Worm (Caenorhabditis elegans) whole organism, L2 larva: ENCODE results near the gene srx-134.

Source experiments
- C34F6.9 ChIP-seq: fragments of 150-350 bp; optimal IDR thresholded peaks from 2 replicates; lab custom pipeline; 2014; ENCODE audit warnings: missing biosample characterization, missing genetic modification characterization
- F13H6.1 ChIP-seq: sonication (generic microtip); optimal IDR thresholded peaks from 2 replicates; lab custom pipeline; 2016; ENCODE audit warnings: missing genetic modification characterization, missing compliant biosample characterization
- R02D3.7 ChIP-seq: fragments of 150-350 bp; optimal IDR thresholded peaks from 2 replicates; lab custom pipeline; 2014; ENCODE audit warnings: missing biosample characterization, missing genetic modification characterization
- Y55F3AM.14 ChIP-seq: fragments of 200-800 bp; sonication (Bioruptor generic); optimal IDR thresholded peaks from 2 replicates; lab custom pipeline; 2018; ENCODE audit warnings: mild to moderate bottlenecking, missing genetic modification characterization, missing compliant biosample characterization
- ZK546.5 ChIP-seq: sonication (generic microtip); optimal IDR thresholded peaks from 2 replicates; lab custom pipeline; 2017; ENCODE audit warnings: missing biosample characterization, missing genetic modification characterization
- alr-1 ChIP-seq: fragments of 150-350 bp; optimal IDR thresholded peaks from 2 replicates; lab custom pipeline; 2014; ENCODE audit warnings: missing biosample characterization, missing genetic modification characterization
- ama-1 ChIP-seq: fragments of 150-350 bp; optimal IDR thresholded peaks from 2 replicates; lab custom pipeline; 2018; ENCODE audit warnings: inconsistent platforms
- blmp-1 ChIP-seq: sonication (generic microtip); optimal IDR thresholded peaks from 2 replicates; lab custom pipeline; 2017; ENCODE audit warnings: missing genetic modification characterization, mild to moderate bottlenecking, missing compliant biosample characterization, antibody characterized with exemption, moderate library complexity; ENCODE audit not compliant: insufficient read depth
- ceh-16 ChIP-seq: fragments of 150-350 bp; optimal IDR thresholded peaks from 2 replicates; lab custom pipeline; 2014; ENCODE audit warnings: missing biosample characterization, missing genetic modification characterization
- crh-2 ChIP-seq: sonication (generic microtip); optimal IDR thresholded peaks from 2 replicates; lab custom pipeline; 2017; ENCODE audit warnings: missing biosample characterization, missing genetic modification characterization
- egl-27 ChIP-seq: sonication (generic microtip); optimal IDR thresholded peaks from 3 replicates; lab custom pipeline; 2017; ENCODE audit warnings: missing biosample characterization, missing genetic modification reagents, missing genetic modification characterization
- elt-1 ChIP-seq: fragments of 150-350 bp; optimal IDR thresholded peaks from 2 replicates; lab custom pipeline; 2014; ENCODE audit warnings: missing biosample characterization, missing genetic modification characterization
- elt-3 ChIP-seq: sonication (generic microtip); optimal IDR thresholded peaks from 2 replicates; lab custom pipeline; 2017; ENCODE audit warnings: missing biosample characterization, missing genetic modification characterization
- fos-1 ChIP-seq: fragments of 150-350 bp; optimal IDR thresholded peaks from 2 replicates; lab custom pipeline; 2014; ENCODE audit warnings: missing biosample characterization, missing genetic modification characterization
- gmeb-1 ChIP-seq: fragments of 150-350 bp; optimal IDR thresholded peaks from 2 replicates; lab custom pipeline; 2014; ENCODE audit warnings: missing biosample characterization, missing genetic modification characterization
- lin-11 ChIP-seq: fragments of 150-350 bp; sonication (generic microtip); optimal IDR thresholded peaks from 2 replicates; lab custom pipeline; 2014; ENCODE audit warnings: missing biosample characterization, missing genetic modification characterization, inconsistent platforms, mixed read lengths
- lin-13 ChIP-seq: fragments of 150-350 bp; optimal IDR thresholded peaks from 2 replicates; lab custom pipeline; 2014; ENCODE audit warnings: missing biosample characterization, missing genetic modification reagents, missing genetic modification characterization
- lin-39 ChIP-seq: fragments of 150-350 bp; optimal IDR thresholded peaks from 2 replicates; lab custom pipeline; 2014; ENCODE audit warnings: missing biosample characterization, missing genetic modification reagents, missing genetic modification characterization
- lsy-2 ChIP-seq, 2 experiments: fragments of 150-350 bp in 1 of 2; sonication (generic microtip) in 1 of 2; optimal IDR thresholded peaks; 2 replicates each; lab custom pipeline; 2014 to 2017; ENCODE audit warnings: missing biosample characterization in 2 of 2, missing genetic modification characterization in 2 of 2
- mab-5 ChIP-seq: fragments of 150-350 bp; optimal IDR thresholded peaks from 2 replicates; lab custom pipeline; 2014; ENCODE audit warnings: missing biosample characterization, missing genetic modification characterization
- mbf-1 ChIP-seq: sonication (generic microtip); optimal IDR thresholded peaks from 2 replicates; lab custom pipeline; 2017; ENCODE audit warnings: missing biosample characterization, missing genetic modification characterization
- mdl-1 ChIP-seq, 2 experiments: fragments of 150-350 bp in 1 of 2; sonication (generic microtip) in 1 of 2; optimal IDR thresholded peaks; 2 replicates each; lab custom pipeline; 2017; ENCODE audit warnings: missing biosample characterization in 2 of 2, missing genetic modification characterization in 2 of 2
- nhr-10 ChIP-seq: sonication (generic microtip); optimal IDR thresholded peaks from 2 replicates; lab custom pipeline; 2017; ENCODE audit warnings: missing biosample characterization, missing genetic modification characterization
- nhr-11 ChIP-seq: fragments of 150-350 bp; optimal IDR thresholded peaks from 2 replicates; lab custom pipeline; 2014; ENCODE audit warnings: missing biosample characterization, missing genetic modification characterization
- nhr-12 ChIP-seq: fragments of 150-350 bp; optimal IDR thresholded peaks from 2 replicates; lab custom pipeline; 2014; ENCODE audit warnings: missing biosample characterization, missing genetic modification characterization
- nhr-129 ChIP-seq: fragments of 150-350 bp; optimal IDR thresholded peaks from 2 replicates; lab custom pipeline; 2014; ENCODE audit warnings: missing biosample characterization, missing genetic modification characterization
- nhr-21 ChIP-seq: fragments of 150-350 bp; optimal IDR thresholded peaks from 2 replicates; lab custom pipeline; 2014; ENCODE audit warnings: missing biosample characterization, missing genetic modification characterization
- nhr-23 ChIP-seq: fragments of 150-350 bp; optimal IDR thresholded peaks from 2 replicates; lab custom pipeline; 2014; ENCODE audit warnings: missing biosample characterization, missing genetic modification reagents, missing genetic modification characterization
- nhr-237 ChIP-seq: fragments of 150-350 bp; optimal IDR thresholded peaks from 2 replicates; lab custom pipeline; 2014; ENCODE audit warnings: missing biosample characterization, missing genetic modification characterization
- nhr-25 ChIP-seq: fragments of 150-350 bp; sonication (generic microtip); optimal IDR thresholded peaks from 3 replicates; lab custom pipeline; 2014; ENCODE audit warnings: missing biosample characterization, missing genetic modification characterization
- nhr-6 ChIP-seq: fragments of 150-350 bp; optimal IDR thresholded peaks from 2 replicates; lab custom pipeline; 2014; ENCODE audit warnings: missing biosample characterization, missing genetic modification characterization
- nhr-77 ChIP-seq: fragments of 150-350 bp; optimal IDR thresholded peaks from 2 replicates; lab custom pipeline; 2014; ENCODE audit warnings: missing biosample characterization, missing genetic modification characterization
- peb-1 ChIP-seq: fragments of 150-350 bp; optimal IDR thresholded peaks from 2 replicates; lab custom pipeline; 2014; ENCODE audit warnings: missing biosample characterization, missing genetic modification characterization
- sem-4 ChIP-seq: fragments of 150-350 bp; optimal IDR thresholded peaks from 2 replicates; lab custom pipeline; 2014; ENCODE audit warnings: missing biosample characterization, missing genetic modification reagents, missing genetic modification characterization
- skn-1 ChIP-seq: sonication (generic microtip); optimal IDR thresholded peaks from 2 replicates; lab custom pipeline; 2017; ENCODE audit warnings: missing biosample characterization, missing genetic modification characterization
- sma-3 ChIP-seq: sonication (generic microtip); optimal IDR thresholded peaks from 2 replicates; lab custom pipeline; 2016; ENCODE audit warnings: missing genetic modification reagents, missing genetic modification characterization, missing compliant biosample characterization
- sma-9 ChIP-seq, 2 experiments: fragments of 150-350 bp in 1 of 2; sonication (generic microtip) in 1 of 2; optimal IDR thresholded peaks; 2 replicates each; lab custom pipeline; 2014 to 2016; ENCODE audit warnings: missing genetic modification characterization in 2 of 2, mild to moderate bottlenecking in 1 of 2, missing biosample characterization in 1 of 2, missing compliant biosample characterization in 1 of 2, missing genetic modification reagents in 1 of 2, moderate library complexity in 1 of 2
- snpc-4 ChIP-seq: fragments of 150-350 bp; optimal IDR thresholded peaks from 2 replicates; lab custom pipeline; 2014; ENCODE audit warnings: missing biosample characterization, missing genetic modification characterization
- unc-39 ChIP-seq: fragments of 150-350 bp; optimal IDR thresholded peaks from 2 replicates; lab custom pipeline; 2014; ENCODE audit warnings: missing biosample characterization, missing genetic modification characterization
- unc-55 ChIP-seq: fragments of 150-350 bp; sonication (generic microtip); optimal IDR thresholded peaks from 3 replicates; lab custom pipeline; 2014; ENCODE audit warnings: missing biosample characterization, missing genetic modification reagents, missing genetic modification characterization
- zag-1 ChIP-seq: fragments of 150-350 bp; optimal IDR thresholded peaks from 2 replicates; lab custom pipeline; 2014; ENCODE audit warnings: missing biosample characterization, missing genetic modification characterization
- ztf-1 ChIP-seq: fragments of 200-800 bp; sonication (Bioruptor generic); conservative IDR thresholded peaks from 2 replicates; pipeline ENCODE4 v1.3.6; 2022; ENCODE audit warnings: missing genetic modification characterization, missing compliant biosample characterization
- ztf-11 ChIP-seq: sonication (generic microtip); optimal IDR thresholded peaks from 2 replicates; lab custom pipeline; 2017; ENCODE audit warnings: missing biosample characterization, missing genetic modification characterization
- ztf-4 ChIP-seq: fragments of 150-350 bp; optimal IDR thresholded peaks from 2 replicates; lab custom pipeline; 2014; ENCODE audit warnings: missing biosample characterization, missing genetic modification characterization

srx-134 gene

DNA sequence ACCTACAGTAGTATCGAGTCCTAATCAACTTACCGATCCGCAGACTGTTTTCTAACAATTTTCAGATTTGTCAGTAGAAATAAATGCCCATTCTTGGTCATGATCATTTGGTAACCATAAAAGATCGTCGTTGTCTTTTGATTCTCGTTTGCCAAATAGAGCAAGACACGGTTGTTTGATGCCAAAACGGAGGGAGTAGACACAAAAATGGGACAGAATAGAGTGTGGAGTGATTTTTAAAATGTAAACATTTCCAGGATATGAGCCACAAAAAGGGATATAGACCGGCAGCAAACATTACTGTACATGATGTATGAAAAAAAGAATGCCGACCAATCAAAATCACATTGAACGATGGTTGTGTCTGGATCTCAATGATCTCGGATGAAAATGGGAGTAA is 39.4 kb downstream of the srx-134 start, which contains the start of gene F55B12.2:
F55B12.2 (minus strand) TSS at position 101 of the 400 bp plus-strand sequence.
- no peak for TF ChIP-seq zag-1 (tag; lab: Kevin White, UChicago)
- TF ChIP-seq ZK546.5 (tag; lab: Kevin White, UChicago): no peak
- TF ChIP-seq skn-1: no peak
- no peak for TF ChIP-seq lin-13 (GFP tag; lab: Kevin White, UChicago)
- TF ChIP-seq nhr-25 (tag; lab: Kevin White, UChicago): no peak
- TF ChIP-seq unc-55 (GFP tag; lab: Kevin White, UChicago): no peak
- no peak for TF ChIP-seq F13H6.1
- no peak for TF ChIP-seq nhr-6 (tag; lab: Kevin White, UChicago)
- no peak for TF ChIP-seq Y55F3AM.14
- TF ChIP-seq sma-9 (GFP tag; optimal IDR thresholded peaks at IDR 0.05; lab: Kevin White, UChicago): no peak
- no peak for TF ChIP-seq sma-9 (tag; optimal IDR thresholded peaks at IDR 0.05; lab: Kevin White, UChicago)
- TF ChIP-seq alr-1 (tag; lab: Kevin White, UChicago): no peak
- TF ChIP-seq R02D3.7 (tag; lab: Kevin White, UChicago): no peak
- no peak for TF ChIP-seq lin-39 (tag; lab: Kevin White, UChicago)
- TF ChIP-seq nhr-23 (tag; lab: Kevin White, UChicago): no peak
- TF ChIP-seq peb-1 (tag; lab: Kevin White, UChicago): no peak

DNA sequence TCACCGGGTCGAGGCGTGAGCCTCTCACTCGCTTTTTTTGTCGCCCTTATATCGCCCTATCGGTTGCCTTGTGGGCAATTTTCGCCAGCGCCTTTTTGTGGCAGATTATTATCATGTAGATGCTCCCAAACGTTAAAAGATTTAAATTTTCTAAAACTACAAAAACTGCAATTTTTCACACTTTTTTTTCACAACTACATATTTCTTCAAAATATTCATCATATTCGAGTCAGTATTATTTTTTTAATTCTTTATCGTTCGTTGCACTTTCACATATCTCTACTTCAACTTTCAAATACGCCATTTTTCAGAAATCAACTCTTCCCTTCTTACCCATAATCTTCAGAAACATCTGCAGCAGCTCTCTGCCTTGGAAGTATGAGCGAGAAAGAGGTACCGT is 43.3 kb downstream of the srx-134 start, which contains the start of gene ceh-24:
ceh-24 (plus strand) TSS at position 301 of the 400 bp plus-strand sequence.
- TF ChIP-seq Y55F3AM.14 (no peak), unc-39 (no peak), nhr-21 (no peak), gmeb-1 (tag; lab: Kevin White, UChicago) (no peak), fos-1 (no peak), sma-3 (GFP tag; lab: Kevin White, UChicago) (no peak), egl-27 (tag; lab: Kevin White, UChicago) (no peak), ama-1 (lab: Kevin White, UChicago) (no peak), nhr-23 (tag; lab: Kevin White, UChicago) (no peak), lin-13 (GFP tag; lab: Kevin White, UChicago) (no peak), lin-11 (no peak), nhr-6 (tag; lab: Kevin White, UChicago) (no peak), nhr-129 (tag; lab: Kevin White, UChicago) (no peak)

DNA sequence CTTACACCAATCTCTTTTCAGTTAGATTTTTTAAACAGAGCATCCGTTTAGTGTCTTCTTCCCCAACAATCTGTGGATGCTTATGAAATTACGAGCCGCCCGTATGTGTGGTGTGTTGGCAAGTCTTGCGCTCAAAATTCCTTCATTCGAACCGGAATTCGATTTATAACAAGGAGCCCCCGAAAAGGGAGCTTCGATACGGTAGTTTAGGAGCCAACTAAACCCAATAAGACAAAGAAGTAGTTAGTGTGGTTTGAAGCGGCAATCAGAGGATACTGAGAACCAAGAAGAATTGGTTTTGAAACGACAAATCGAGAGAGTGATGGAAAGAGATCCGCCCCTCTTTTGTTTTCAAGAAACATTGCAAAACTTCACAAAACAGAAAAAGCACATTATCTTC is 43.9 kb downstream of the srx-134 start:
- TF ChIP-seq nhr-77 (tag; lab: Kevin White, UChicago) (no peak), nhr-21 (no peak), lsy-2 (tag; optimal IDR thresholded peaks at IDR 0.05; lab: Kevin White, UChicago) (no peak), ztf-11 (tag; lab: Kevin White, UChicago) (no peak), elt-1 (tag; lab: Kevin White, UChicago) (no peak), ceh-16 (tag; lab: Kevin White, UChicago) (no peak), crh-2 (tag; lab: Kevin White, UChicago) (no peak)

DNA sequence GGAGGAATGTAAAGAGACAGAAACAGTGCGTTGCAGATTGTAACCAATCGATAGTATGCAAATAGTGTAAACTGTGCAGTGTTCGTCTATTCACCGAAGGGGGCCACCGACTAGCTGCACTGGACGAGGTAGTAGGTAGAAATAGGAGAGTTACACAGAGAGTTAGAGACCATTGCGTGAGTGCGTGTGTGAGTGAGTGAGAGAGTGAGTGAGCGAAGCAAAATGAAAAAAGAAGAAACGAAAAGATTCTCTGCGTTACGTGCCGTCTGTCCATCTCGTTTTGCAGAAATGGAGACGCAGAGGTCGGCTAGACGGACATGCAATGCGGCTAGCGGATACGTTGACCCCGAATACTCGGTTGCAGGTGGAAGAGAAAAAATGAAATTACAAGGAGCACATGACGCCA is 47.8 kb downstream of the srx-134 start:
- TF ChIP-seq nhr-25 (tag; lab: Kevin White, UChicago) (no peak), alr-1 (tag; lab: Kevin White, UChicago) (no peak), sma-3 (GFP tag; lab: Kevin White, UChicago) (no peak), nhr-10 (tag; lab: Kevin White, UChicago) (no peak), nhr-11 (tag; lab: Kevin White, UChicago) (no peak), nhr-6 (tag; lab: Kevin White, UChicago) (no peak), lin-39 (tag; lab: Kevin White, UChicago) (no peak), nhr-21 (no peak), mab-5 (tag; lab: Kevin White, UChicago) (no peak), ztf-1 (GFP tag; lab: Robert Waterston, UW) (no peak), nhr-237 (tag; lab: Kevin White, UChicago) (no peak), lsy-2 (tag; optimal IDR thresholded peaks at IDR 0.05; lab: Kevin White, UChicago) (peak in 1 of 2 experiments; percentile 63), ceh-16 (tag; lab: Kevin White, UChicago) (peak; percentile 0), ztf-4 (tag; lab: Kevin White, UChicago) (no peak), peb-1 (tag; lab: Kevin White, UChicago) (no peak), nhr-77 (tag; lab: Kevin White, UChicago) (no peak), elt-3 (no peak), unc-55 (GFP tag; lab: Kevin White, UChicago) (peak; percentile 80), nhr-23 (tag; lab: Kevin White, UChicago) (no peak), ztf-11 (tag; lab: Kevin White, UChicago) (no peak), mbf-1 (no peak), fos-1 (peak; percentile 78), nhr-12 (tag; lab: Kevin White, UChicago) (no peak), nhr-129 (tag; lab: Kevin White, UChicago) (peak; percentile 94), F13H6.1 (peak; percentile 89), sem-4 (tag; lab: Kevin White, UChicago) (peak; percentile 6), skn-1 (no peak), mdl-1 (tag; optimal IDR thresholded peaks at IDR 0.05; lab: Kevin White, UChicago) (no peak), sma-9 (GFP tag; optimal IDR thresholded peaks at IDR 0.05; lab: Kevin White, UChicago) (peak; percentile 41), sma-9 (tag; optimal IDR thresholded peaks at IDR 0.05; lab: Kevin White, UChicago) (no peak), R02D3.7 (tag; lab: Kevin White, UChicago) (no peak), C34F6.9 (tag; lab: Kevin White, UChicago) (peak; percentile 76), snpc-4 (tag; lab: Kevin White, UChicago) (no peak), elt-1 (tag; lab: Kevin White, UChicago) (no peak), Y55F3AM.14 (peak; percentile 6), blmp-1 (tag; lab: Kevin White, UChicago) (peak; percentile 63)
